Fruit fly (Drosophila melanogaster): ENCODE data around the gene TotF.

Gene TotF

dm6 chr2L:19895526-19896185 lies 16.5 kb downstream of the TotF start (continued):
- TF ChIP-seq D19A (tag; optimal IDR thresholded peaks at IDR 0.05) (peak; percentile 80), bsh (GFP tag; optimal IDR thresholded peaks at IDR 0.05) (peak; percentile 79 to 83), Hr78 (GFP tag; optimal IDR thresholded peaks at IDR 0.05) (peak in 1 of 2 experiments; percentile 74), CG4730 (GFP tag; IDR thresholded peaks at IDR 0.05) (no peak), unpg (GFP tag; optimal IDR thresholded peaks at IDR 0.05) (peak; percentile 74), emc (GFP tag; optimal IDR thresholded peaks at IDR 0.05) (no peak), nerfin-1 (tag; optimal IDR thresholded peaks at IDR 0.05) (peak; percentile 73), Blimp-1 (GFP tag; optimal IDR thresholded peaks at IDR 0.05) (peak; percentile 79), ATbp (GFP tag; optimal IDR thresholded peaks at IDR 0.05) (peak; percentile 70), lab (GFP tag; optimal IDR thresholded peaks at IDR 0.05) (peak; percentile 73), gem (tag; optimal IDR thresholded peaks at IDR 0.05) (peak; percentile 92), trem (tag; optimal IDR thresholded peaks at IDR 0.05) (peak; percentile 67), vvl (GFP tag; IDR thresholded peaks at IDR 0.05) (peak; percentile 68), Xbp1 (GFP tag; optimal IDR thresholded peaks at IDR 0.05) (peak; percentile 73), Spps (tag; optimal IDR thresholded peaks at IDR 0.05) (peak; percentile 65), CG17359 (tag; optimal IDR thresholded peaks at IDR 0.05) (peak; percentile 78), Hmx (GFP tag; optimal IDR thresholded peaks at IDR 0.05) (no peak), CG10462 (GFP tag; optimal IDR thresholded peaks at IDR 0.05) (peak; percentile 73), ro (GFP tag; IDR thresholded peaks at IDR 0.05) (no peak), exex (tag; optimal IDR thresholded peaks at IDR 0.05) (no peak), eyg (GFP tag; optimal IDR thresholded peaks at IDR 0.05) (no peak), CG15479 (GFP tag; optimal IDR thresholded peaks at IDR 0.05) (no peak), amos (GFP tag; IDR thresholded peaks at IDR 0.05; ENCODE audit: partially characterized antibody) (no peak), gce (GFP tag; IDR thresholded peaks at IDR 0.05) (0 out of 3 replicates have a peak, but pooled peaks have one; percentile 33), odd (GFP tag; optimal IDR thresholded peaks at IDR 0.05) (peak; percentile 84), Oli (tag; optimal IDR thresholded peaks at IDR 0.05) (peak; percentile 84), YL-1 (GFP tag; optimal IDR thresholded peaks at IDR 0.05) (peak; percentile 11), Bdp1 (GFP tag; optimal IDR thresholded peaks at IDR 0.05) (no peak), Rfx (GFP tag; IDR thresholded peaks at IDR 0.05) (peak; percentile 56), Ssrp (tag; optimal IDR thresholded peaks at IDR 0.05) (peak; percentile 88), Atf-2 (GFP tag; optimal IDR thresholded peaks at IDR 0.05) (peak; percentile 2), CG15269 (tag; optimal IDR thresholded peaks at IDR 0.05) (peak; percentile 71), E2f2 (GFP tag; IDR thresholded peaks at IDR 0.05) (peak; percentile 47; the same call in 1 of the 2 replicates), CG17385 (GFP tag; optimal IDR thresholded peaks at IDR 0.05) (peak; percentile 75), CG18262 (tag; optimal IDR thresholded peaks at IDR 0.05) (peak; percentile 95), dmrt11E (tag; optimal IDR thresholded peaks at IDR 0.05) (peak; percentile 89), org-1 (GFP tag; optimal IDR thresholded peaks at IDR 0.05) (peak; percentile 64), CG18764 (GFP tag; optimal IDR thresholded peaks at IDR 0.05) (peak; percentile 50), Sox100B (GFP tag; optimal IDR thresholded peaks at IDR 0.05) (peak; percentile 91), CG32772 (GFP tag; IDR thresholded peaks at IDR 0.05) (0 out of 2 replicates have a peak, but pooled peaks have one; percentile 22), CG11695 (GFP tag; IDR thresholded peaks at IDR 0.05) (peak; percentile 77; the same call in 2 of the 3 replicates), CoRest (tag; optimal IDR thresholded peaks at IDR 0.05) (peak; percentile 85), sqz (GFP tag; optimal IDR thresholded peaks at IDR 0.05) (peak; percentile 75), Nf-YB (GFP tag; optimal IDR thresholded peaks at IDR 0.05) (peak; percentile 68), CG17361 (GFP tag; IDR thresholded peaks at IDR 0.05) (peak; percentile 96; the same call in 2 of the 3 replicates), slbo (GFP tag; IDR thresholded peaks at IDR 0.05) (peak; percentile 39; the same call in 1 of the 2 replicates), Drgx (GFP tag; IDR thresholded peaks at IDR 0.05) (peak; percentile 56; the same call in 1 of the 2 replicates), CG3847 (GFP tag; IDR thresholded peaks at IDR 0.05) (0 out of 2 replicates have a peak, but pooled peaks have one; percentile 20)

Measured in whole organism, embryonic.